Fruit fly (Drosophila melanogaster): ENCODE results near the gene CG33269.

DNA sequence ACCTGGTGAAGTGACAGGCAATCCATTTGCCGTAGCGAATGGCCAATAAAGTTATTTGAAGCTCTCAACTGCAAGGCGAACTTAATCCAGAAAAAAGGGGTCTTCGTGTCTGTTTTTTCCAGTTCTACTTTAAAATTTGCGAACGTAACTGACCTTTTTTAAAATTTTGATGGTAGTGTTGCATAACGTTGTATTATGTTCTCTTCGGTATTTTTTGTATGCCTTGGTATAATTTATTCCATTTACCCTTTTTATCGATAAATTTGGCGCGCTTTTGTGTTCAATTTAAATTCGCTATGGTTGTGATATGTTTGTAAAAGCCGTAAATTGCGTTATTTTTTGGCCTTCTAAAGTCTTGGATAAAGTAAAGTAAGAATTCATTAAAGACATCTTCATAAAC lies 48.7 kb upstream of the CG33269 start:
- no peak for TF ChIP-seq CG12605 (GFP tag; IDR thresholded peaks at IDR 0.05)
- TF ChIP-seq CG15710 (tag; optimal IDR thresholded peaks at IDR 0.05): no peak

Data from whole organism, pupa.